Worm (Caenorhabditis elegans): ENCODE data around the gene wbp-2.

- TF ChIP-seq nhr-11 (tag; optimal IDR thresholded peaks at IDR 0.05) (no peak), snpc-4 (tag; optimal IDR thresholded peaks at IDR 0.05) (no peak)
These were observed 44.2 kb upstream of the wbp-2 start, which contains the start of gene mtrr-1 for ce11 chrII:9285171-9286025.
